Fruit fly (Drosophila melanogaster) whole organism, prepupa: ENCODE results near the gene Nfs1.

ENCODE experiments used
- CG15336 ChIP-seq: fragments of 200-800 bp; sonication (Bioruptor generic); IDR thresholded peaks from 2 replicates; pipeline ENCODE4 v1.3.6; 2022; ENCODE audit warnings: missing biosample characterization, missing genetic modification characterization
- CG6163 ChIP-seq: fragments of 200-800 bp; sonication (Bioruptor generic); IDR thresholded peaks from 3 replicates; pipeline ENCODE4 v1.3.6; 2022; ENCODE audit warnings: missing biosample characterization, missing genetic modification characterization
- CG8119 ChIP-seq: fragments of 200-800 bp; sonication (Bioruptor generic); IDR thresholded peaks from 3 replicates; pipeline ENCODE4 v1.3.6; 2022; ENCODE audit warnings: missing biosample characterization, missing genetic modification characterization
- CG8319 ChIP-seq: fragments of 200-800 bp; sonication (Bioruptor generic); optimal IDR thresholded peaks from 3 replicates; lab custom pipeline; 2016; ENCODE audit warnings: missing biosample characterization, missing genetic modification characterization
- Eip93F ChIP-seq: fragments of 200-800 bp; sonication (Bioruptor generic); optimal IDR thresholded peaks from 2 replicates; lab custom pipeline; 2016; ENCODE audit warnings: missing biosample characterization, mild to moderate bottlenecking, missing genetic modification characterization
- Ets96B ChIP-seq: fragments of 200-800 bp; optimal IDR thresholded peaks from 2 replicates; lab custom pipeline; 2019; ENCODE audit warnings: missing biosample characterization, mild to moderate bottlenecking, missing genetic modification characterization, moderate library complexity
- Gug ChIP-seq: fragments of 200-800 bp; sonication (Bioruptor generic); IDR thresholded peaks from 2 replicates; pipeline ENCODE4 v1.3.6; 2022; ENCODE audit warnings: missing biosample characterization, missing genetic modification characterization
- Sox14 ChIP-seq: fragments of 200-800 bp; sonication (Bioruptor generic); optimal IDR thresholded peaks from 3 replicates; lab custom pipeline; 2016; ENCODE audit warnings: missing biosample characterization, missing genetic modification characterization
- acj6 ChIP-seq: fragments of 200-800 bp; sonication (Bioruptor generic); optimal IDR thresholded peaks from 3 replicates; lab custom pipeline; 2016; ENCODE audit warnings: missing biosample characterization, missing genetic modification characterization
- fd85E ChIP-seq: fragments of 200-800 bp; sonication (Bioruptor generic); optimal IDR thresholded peaks from 3 replicates; lab custom pipeline; 2016; ENCODE audit warnings: missing biosample characterization, missing genetic modification characterization
- net ChIP-seq: fragments of 200-800 bp; sonication (Bioruptor generic); optimal IDR thresholded peaks from 3 replicates; lab custom pipeline; 2016; ENCODE audit warnings: missing biosample characterization, missing genetic modification characterization
- pdm3 ChIP-seq: fragments of 200-800 bp; sonication (Bioruptor generic); optimal IDR thresholded peaks from 3 replicates; lab custom pipeline; 2016; ENCODE audit warnings: missing biosample characterization, missing genetic modification characterization
- ss ChIP-seq, 2 experiments: fragments of 200-800 bp; sonication (Bioruptor generic); optimal IDR thresholded peaks; 2 replicates in 1 of 2; 3 replicates in 1 of 2; lab custom pipeline; 2017 to 2018; ENCODE audit warnings: mild to moderate bottlenecking in 2 of 2, missing biosample characterization in 2 of 2, missing genetic modification characterization in 2 of 2, moderate library complexity in 1 of 2
- topi ChIP-seq: fragments of 200-800 bp; sonication (Bioruptor generic); optimal IDR thresholded peaks from 3 replicates; lab custom pipeline; 2016; ENCODE audit warnings: missing biosample characterization, missing genetic modification characterization

DNA sequence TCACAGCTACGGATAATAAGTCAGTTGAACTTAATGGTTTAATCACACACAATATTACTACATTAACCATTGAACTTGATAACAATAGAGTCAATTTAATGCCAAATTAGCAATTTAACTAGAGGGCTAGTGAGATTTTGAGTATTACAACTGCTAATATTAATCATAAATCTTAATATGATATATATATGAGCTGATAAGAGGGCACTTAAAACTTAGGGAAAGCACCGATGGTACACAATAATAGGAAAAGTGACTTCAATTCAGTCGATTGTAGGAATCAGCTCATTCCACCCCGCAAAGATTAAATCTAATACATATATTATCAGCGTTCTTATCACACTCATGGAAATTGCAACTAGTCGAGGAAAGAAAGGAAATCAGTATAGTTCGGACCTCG, 18.2 kb upstream of the Nfs1 start, which contains the start of gene CG16965:
- no peak for TF ChIP-seq fd85E (GFP tag; lab: Kevin White, UChicago)
- no peak for TF ChIP-seq CG6163 (GFP tag; lab: Robert Waterston, UW)
- TF ChIP-seq pdm3 (GFP tag; lab: Kevin White, UChicago): no peak
- no peak for TF ChIP-seq ss (GFP tag; optimal IDR thresholded peaks at IDR 0.05; lab: Kevin White, UChicago)
- TF ChIP-seq acj6 (GFP tag; lab: Kevin White, UChicago): no peak
- TF ChIP-seq Sox14 (GFP tag; lab: Kevin White, UChicago): no peak
- TF ChIP-seq CG8319 (GFP tag; lab: Kevin White, UChicago): no peak
- no peak for TF ChIP-seq net (GFP tag; lab: Kevin White, UChicago)
- TF ChIP-seq Ets96B: no peak
- no peak for TF ChIP-seq topi
- TF ChIP-seq Gug (GFP tag; lab: Robert Waterston, UW): no peak
- no peak for TF ChIP-seq CG15336
- no peak for TF ChIP-seq Eip93F (GFP tag; lab: Kevin White, UChicago)
- TF ChIP-seq CG8119: no peak
